Worm (Caenorhabditis elegans) whole organism, L4/young adult: Measurements from ENCODE around the gene H40L08.9.

Source experiments
- W03F9.2 ChIP-seq: fragments of 150-350 bp; optimal IDR thresholded peaks from 2 replicates; lab custom pipeline; 2014; ENCODE audit warnings: missing biosample characterization, missing genetic modification characterization
- dao-5 ChIP-seq: sonication (generic microtip); optimal IDR thresholded peaks from 2 replicates; lab custom pipeline; 2016; ENCODE audit warnings: missing genotype, missing genetic modification characterization, moderate library complexity, missing compliant biosample characterization
- him-1 ChIP-seq: sonication (generic microtip); optimal IDR thresholded peaks from 2 replicates; lab custom pipeline; 2016; ENCODE audit warnings: missing genotype, missing genetic modification reagents, missing genetic modification characterization, missing compliant biosample characterization

DNA sequence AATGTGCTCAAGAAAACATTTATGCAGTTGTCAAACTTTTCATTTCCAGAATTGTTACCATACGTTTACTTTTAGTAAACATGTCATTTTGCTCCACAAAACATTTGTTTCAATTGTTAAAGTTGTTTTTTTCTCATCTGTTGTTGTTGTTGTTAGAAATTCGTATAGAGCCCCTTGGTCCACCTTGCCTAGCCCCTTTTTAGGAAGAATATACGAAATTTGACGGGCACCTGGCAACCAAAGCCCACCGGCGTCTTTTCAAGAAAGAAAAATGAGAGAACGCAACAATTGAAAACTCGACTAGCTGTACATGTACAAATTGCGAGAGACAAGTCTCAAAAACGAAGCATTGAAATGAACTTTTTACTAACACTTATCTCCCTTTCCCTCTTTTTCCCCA is 8.1 kb upstream of the H40L08.9 start, which contains the start of gene F09B12.5:
- TF ChIP-seq him-1 (tag; lab: Kevin White, UChicago), result no peak
- TF ChIP-seq dao-5, result no peak
- TF ChIP-seq W03F9.2 (tag; lab: Kevin White, UChicago), result no peak
